Fruit fly (Drosophila melanogaster) whole organism, embryonic: Measurements from ENCODE around the gene Mnn1.
A peak's percentile ranks its signal among the peaks of the same experiment; 100 is the strongest.

Experiments
- CG14050 ChIP-seq: fragments of 200-800 bp; sonication (Bioruptor generic); IDR thresholded peaks from 3 replicates; pipeline ENCODE4 v1.3.6; 2022; ENCODE audit warnings: missing biosample characterization, missing genetic modification characterization
- CG6854 ChIP-seq: fragments of 200-800 bp; sonication (Bioruptor generic); optimal IDR thresholded peaks from 3 replicates; lab custom pipeline; 2017; ENCODE audit warnings: missing biosample characterization, mild to moderate bottlenecking, missing genetic modification characterization
- CG8765 ChIP-seq: fragments of 200-800 bp; sonication (Bioruptor generic); IDR thresholded peaks from 2 replicates; pipeline ENCODE4 v1.3.6; 2022; ENCODE audit warnings: missing biosample characterization, missing genetic modification characterization
- Med ChIP-seq: fragments of 200-800 bp; sonication (Bioruptor generic); peaks from one replicate; lab custom pipeline; 2016; ENCODE audit warnings: missing biosample characterization, missing genetic modification characterization, mild to moderate bottlenecking, inconsistent platforms, moderate library complexity
- Meics ChIP-seq: fragments of 200-800 bp; sonication (Bioruptor generic); optimal IDR thresholded peaks from 2 replicates; lab custom pipeline; 2017; ENCODE audit warnings: missing biosample characterization, mild to moderate bottlenecking, missing genetic modification characterization
- Scr ChIP-seq: fragments of 200-800 bp; sonication (Bioruptor generic); IDR thresholded peaks from 2 replicates; pipeline ENCODE4 v1.3.6; 2022; ENCODE audit warnings: missing biosample characterization, missing genetic modification characterization; ENCODE audit not compliant: partially characterized antibody
- h ChIP-seq: fragments of >200 bp; optimal IDR thresholded peaks from 2 replicates; lab custom pipeline; 2017
- hkb ChIP-seq, 2 experiments: fragments of 200-800 bp in 1 of 2; fragments of >200 bp in 1 of 2; sonication (Bioruptor generic) in 1 of 2; IDR thresholded peaks in 1 of 2; optimal IDR thresholded peaks in 1 of 2; 2 replicates each; pipeline versions ENCODE4 v1.3.6 to Lab custom; 2017 to 2022; ENCODE audit warnings: missing biosample characterization in 1 of 2, missing genetic modification characterization in 1 of 2

DNA sequence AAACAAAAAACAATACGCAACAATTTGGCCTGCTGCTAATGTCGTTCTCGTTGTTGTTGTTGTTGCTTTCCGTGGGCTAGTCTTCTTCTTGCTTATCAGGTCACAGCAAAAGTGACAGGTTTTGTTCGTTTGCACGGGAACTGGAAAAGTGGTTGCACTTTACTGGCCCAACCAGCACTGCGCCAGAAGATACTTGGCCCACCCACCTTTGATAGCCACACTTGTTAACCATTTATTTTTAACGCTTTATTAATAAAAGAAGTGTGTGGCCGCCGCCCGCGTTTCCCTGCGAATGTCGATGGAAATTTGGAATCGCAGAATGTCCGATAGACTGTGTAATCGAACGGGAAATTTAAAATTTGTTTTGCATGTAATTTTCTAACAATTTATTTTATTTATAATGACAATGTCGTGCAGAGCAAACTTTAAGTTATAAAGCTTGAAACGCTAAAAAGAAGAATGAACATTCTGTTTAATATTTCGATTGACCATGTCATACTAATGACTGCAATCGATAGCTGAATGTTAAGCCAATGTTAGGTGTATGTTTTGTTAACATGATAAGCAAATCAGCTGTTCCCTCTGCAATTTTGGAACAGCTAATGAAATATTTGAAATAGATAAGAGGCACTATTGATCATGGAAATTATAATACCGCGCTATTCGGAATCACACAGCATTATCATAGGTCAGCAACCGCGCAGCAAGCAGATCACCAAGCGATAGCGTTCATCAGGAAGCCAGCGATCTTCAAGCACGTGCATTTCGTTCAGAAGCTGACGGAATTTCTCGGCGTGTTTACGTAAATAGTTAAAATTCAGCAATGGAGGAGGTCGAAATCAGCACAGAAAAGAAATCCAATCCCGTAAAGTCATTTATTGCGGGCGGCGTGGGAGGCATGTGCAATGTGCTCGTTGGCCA is 28.9 kb upstream of the Mnn1 start, which contains the start of the genes CG31908 and MME1:
- TF ChIP-seq hkb (optimal IDR thresholded peaks at IDR 0.05; lab: Kevin White, UChicago) (no peak), hkb (GFP tag; IDR thresholded peaks at IDR 0.05; lab: Robert Waterston, UW) (no peak), CG8765 (GFP tag; lab: Robert Waterston, UW) (no peak), CG6854 (no peak), Med (GFP tag; lab: Kevin White, UChicago) (peak; percentile 94), Scr (GFP tag; lab: Robert Waterston, UW) (peak; percentile 85), h (no peak), CG14050 (GFP tag; lab: Robert Waterston, UW) (no peak), Meics (no peak)
